Fruit fly (Drosophila melanogaster) whole organism, adult: Measurements from ENCODE around the gene gdrd.

Experiments used
- CG1620 ChIP-seq: fragments of 200-800 bp; sonication (Bioruptor generic); optimal IDR thresholded peaks from 2 replicates; lab custom pipeline; 2016; ENCODE audit warnings: missing biosample characterization, missing genetic modification characterization
- CG7045 ChIP-seq: fragments of 200-800 bp; sonication (Bioruptor generic); optimal IDR thresholded peaks from 2 replicates; lab custom pipeline; 2017; ENCODE audit warnings: missing biosample characterization, mild to moderate bottlenecking, missing genetic modification characterization
- Hr96 ChIP-seq: fragments of 200-800 bp; sonication (Bioruptor generic); optimal IDR thresholded peaks from 2 replicates; lab custom pipeline; 2016; ENCODE audit warnings: missing biosample characterization, missing genetic modification characterization
- kay ChIP-seq: fragments of 200-800 bp; sonication (Bioruptor generic); peaks from one replicate; lab custom pipeline; 2016; ENCODE audit warnings: missing biosample characterization, missing genetic modification characterization, borderline replicate concordance
- pad ChIP-seq: fragments of 200-800 bp; sonication (Bioruptor generic); optimal IDR thresholded peaks from 3 replicates; lab custom pipeline; 2017; ENCODE audit warnings: missing biosample characterization, missing genetic modification characterization, mild to moderate bottlenecking, moderate library complexity, missing genetic modification reagents

DNA sequence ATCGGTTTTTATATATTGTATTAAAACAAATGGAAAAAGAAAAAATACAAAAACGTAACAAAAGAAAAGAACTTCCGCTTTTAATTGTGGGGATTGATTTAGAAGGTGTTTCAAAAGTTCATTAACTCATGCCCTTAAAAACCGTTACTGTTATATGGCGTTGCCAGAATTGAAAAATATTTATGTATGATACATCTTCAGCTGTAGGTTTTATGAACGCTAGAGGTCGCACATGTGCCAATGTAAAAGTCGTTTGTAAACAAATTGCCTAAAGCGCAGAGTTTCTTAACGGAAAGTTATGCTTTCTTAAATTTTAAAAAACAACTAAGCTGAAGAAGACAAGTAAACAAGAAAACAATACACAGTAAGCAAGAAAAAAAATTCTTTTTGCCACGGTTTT, 19.6 kb upstream of the gdrd start:
- TF ChIP-seq CG1620: no peak
- no peak for TF ChIP-seq pad (GFP tag; lab: Kevin White, UChicago)
- TF ChIP-seq kay (GFP tag; lab: Kevin White, UChicago): peak; percentile 41
- TF ChIP-seq CG7045 (GFP tag; lab: Kevin White, UChicago): no peak
- no peak for TF ChIP-seq Hr96 (GFP tag; lab: Kevin White, UChicago)
